Fruit fly (Drosophila melanogaster) whole organism, embryonic: ENCODE data around the gene Osi10b.

Experiments used
- CG10274 ChIP-seq: fragments of 200-800 bp; sonication (Bioruptor generic); optimal IDR thresholded peaks from 3 replicates; lab custom pipeline; 2017; ENCODE audit warnings: missing biosample characterization, mild to moderate bottlenecking, missing genetic modification characterization
- CG10959 ChIP-seq: fragments of 200-800 bp; sonication (Bioruptor generic); IDR thresholded peaks from 2 replicates; pipeline ENCODE4 v1.3.6; 2022; ENCODE audit warnings: missing biosample characterization, missing genetic modification characterization
- CG11504 ChIP-seq: fragments of 200-800 bp; sonication (Bioruptor generic); optimal IDR thresholded peaks from 3 replicates; lab custom pipeline; 2019; ENCODE audit warnings: missing biosample characterization, mild to moderate bottlenecking, missing genetic modification characterization, moderate library complexity
- CG16815 ChIP-seq: fragments of 200-800 bp; sonication (Bioruptor generic); optimal IDR thresholded peaks from 3 replicates; lab custom pipeline; 2017; ENCODE audit warnings: missing biosample characterization, mild to moderate bottlenecking, missing genetic modification characterization
- CG16863 ChIP-seq: fragments of 200-800 bp; sonication (Bioruptor generic); optimal IDR thresholded peaks from 3 replicates; lab custom pipeline; 2016; ENCODE audit warnings: missing biosample characterization, missing genetic modification characterization
- CG17328 ChIP-seq: fragments of 200-800 bp; sonication (Bioruptor generic); IDR thresholded peaks from 2 replicates; pipeline ENCODE4 v1.3.6; 2022; ENCODE audit warnings: missing biosample characterization, missing genetic modification characterization
- CG17829 ChIP-seq: fragments of 200-800 bp; optimal IDR thresholded peaks from 2 replicates; lab custom pipeline; 2019; ENCODE audit warnings: missing biosample characterization, mild to moderate bottlenecking, missing genetic modification characterization, moderate library complexity
- CG18262 ChIP-seq: fragments of 200-800 bp; optimal IDR thresholded peaks from 3 replicates; lab custom pipeline; 2019; ENCODE audit warnings: missing biosample characterization, mild to moderate bottlenecking, missing genetic modification characterization, moderate library complexity
- CG3065 ChIP-seq: fragments of 200-800 bp; sonication (Bioruptor generic); optimal IDR thresholded peaks from 2 replicates; lab custom pipeline; 2016; ENCODE audit warnings: missing biosample characterization, missing genetic modification characterization
- CG31365 ChIP-seq: fragments of 200-800 bp; sonication (Bioruptor generic); optimal IDR thresholded peaks from 2 replicates; lab custom pipeline; 2018; ENCODE audit warnings: missing biosample characterization, mild to moderate bottlenecking, missing genetic modification characterization
- CG3407 ChIP-seq: fragments of 200-800 bp; sonication (Bioruptor generic); optimal IDR thresholded peaks from 2 replicates; lab custom pipeline; 2018; ENCODE audit warnings: missing biosample characterization, mild to moderate bottlenecking, missing genetic modification characterization
- CG6175 ChIP-seq: fragments of 200-800 bp; sonication (Bioruptor generic); IDR thresholded peaks from 3 replicates; pipeline ENCODE4 v1.3.6; 2022; ENCODE audit warnings: missing biosample characterization, missing genetic modification characterization
- CG6813 ChIP-seq: fragments of 200-800 bp; sonication (Bioruptor generic); optimal IDR thresholded peaks from 2 replicates; lab custom pipeline; 2017; ENCODE audit warnings: missing biosample characterization, missing genetic modification characterization, mild to moderate bottlenecking, moderate library complexity, missing genetic modification reagents
- CG7372 ChIP-seq: fragments of 200-800 bp; sonication (Bioruptor generic); IDR thresholded peaks from 2 replicates; pipeline ENCODE4 v1.3.6; 2022; ENCODE audit warnings: missing biosample characterization, missing genetic modification characterization
- CG7839 ChIP-seq: fragments of 200-800 bp; sonication (Bioruptor generic); optimal IDR thresholded peaks from 3 replicates; lab custom pipeline; 2018; ENCODE audit warnings: missing biosample characterization, mild to moderate bottlenecking, missing genetic modification characterization, moderate library complexity
- CG8281 ChIP-seq: fragments of 200-800 bp; sonication (Bioruptor generic); optimal IDR thresholded peaks from 2 replicates; lab custom pipeline; 2018; ENCODE audit warnings: missing biosample characterization, mild to moderate bottlenecking, missing genetic modification characterization, moderate library complexity
- CG9727 ChIP-seq: fragments of 200-800 bp; sonication (Bioruptor generic); optimal IDR thresholded peaks from 3 replicates; lab custom pipeline; 2017; ENCODE audit warnings: missing biosample characterization, mild to moderate bottlenecking, missing genetic modification characterization
- D ChIP-seq, 2 experiments: fragments of 200-800 bp in 1 of 2; fragments of >200 bp in 1 of 2; sonication (Bioruptor generic) in 1 of 2; optimal IDR thresholded peaks; 2 replicates in 1 of 2; 3 replicates in 1 of 2; lab custom pipeline; 2017; ENCODE audit warnings: mild to moderate bottlenecking in 1 of 2, missing biosample characterization in 1 of 2, missing genetic modification characterization in 1 of 2, missing genetic modification reagents in 1 of 2
- Ets65A ChIP-seq: fragments of 200-800 bp; sonication (Bioruptor generic); peaks from one replicate; lab custom pipeline; 2016; ENCODE audit warnings: missing biosample characterization, missing genetic modification characterization
- HLH3B ChIP-seq: fragments of 200-800 bp; sonication (Bioruptor generic); IDR thresholded peaks from 2 replicates; pipeline ENCODE4 v1.3.6; 2022; ENCODE audit warnings: missing biosample characterization, missing genetic modification characterization
- HLH4C ChIP-seq: fragments of 200-800 bp; sonication (Bioruptor generic); IDR thresholded peaks from 3 replicates; pipeline ENCODE4 v1.3.6; 2022; ENCODE audit warnings: missing biosample characterization, missing genetic modification characterization; ENCODE audit not compliant: partially characterized antibody
- Hey ChIP-seq: fragments of 200-800 bp; sonication (Bioruptor generic); optimal IDR thresholded peaks from 3 replicates; lab custom pipeline; 2018; ENCODE audit warnings: missing biosample characterization, mild to moderate bottlenecking, missing genetic modification characterization
- Hmx ChIP-seq: fragments of 200-800 bp; sonication (Bioruptor generic); optimal IDR thresholded peaks from 2 replicates; lab custom pipeline; 2016; ENCODE audit warnings: missing biosample characterization, missing genetic modification characterization
- Lhr ChIP-seq: fragments of 200-800 bp; sonication (Bioruptor generic); optimal IDR thresholded peaks from 3 replicates; lab custom pipeline; 2017; ENCODE audit warnings: mild to moderate bottlenecking, missing biosample characterization, missing genetic modification reagents, missing genetic modification characterization
- MESR4 ChIP-seq: fragments of 200-800 bp; sonication (Bioruptor generic); optimal IDR thresholded peaks from 2 replicates; lab custom pipeline; 2018; ENCODE audit warnings: missing biosample characterization, mild to moderate bottlenecking, missing genetic modification characterization, moderate library complexity
- MTF-1 ChIP-seq: fragments of 200-800 bp; sonication (Bioruptor generic); optimal IDR thresholded peaks from 2 replicates; lab custom pipeline; 2018; ENCODE audit warnings: missing biosample characterization, mild to moderate bottlenecking, missing genetic modification characterization, borderline replicate concordance
- NC2α ChIP-seq: fragments of 200-800 bp; sonication (Bioruptor generic); optimal IDR thresholded peaks from 2 replicates; lab custom pipeline; 2016; ENCODE audit warnings: missing biosample characterization, missing genetic modification characterization
- Rfx ChIP-seq: fragments of 200-800 bp; sonication (Bioruptor generic); IDR thresholded peaks from 2 replicates; pipeline ENCODE4 v1.3.6; 2022; ENCODE audit warnings: missing biosample characterization, missing genetic modification characterization
- Sin3A ChIP-seq: fragments of >200 bp; optimal IDR thresholded peaks from 2 replicates; lab custom pipeline; 2018
- Sox100B ChIP-seq: fragments of 200-800 bp; sonication (Bioruptor generic); optimal IDR thresholded peaks from 3 replicates; lab custom pipeline; 2018; ENCODE audit warnings: missing biosample characterization, mild to moderate bottlenecking, missing genetic modification characterization
- Sox102F ChIP-seq: fragments of 200-800 bp; sonication (Bioruptor generic); optimal IDR thresholded peaks from 2 replicates; lab custom pipeline; 2018; ENCODE audit warnings: missing biosample characterization, mild to moderate bottlenecking, missing genetic modification characterization, moderate library complexity
- Stat92E ChIP-seq, 3 experiments: fragments of >200 bp in 2 of 3; fragments of 200-800 bp in 1 of 3; sonication (Bioruptor generic) in 1 of 3; optimal IDR thresholded peaks; 2 replicates each; lab custom pipeline; 2017 to 2019; ENCODE audit warnings: missing biosample characterization in 3 of 3, missing genetic modification characterization in 3 of 3, mild to moderate bottlenecking in 1 of 3, moderate library complexity in 1 of 3
- bbx ChIP-seq: fragments of 200-800 bp; sonication (Bioruptor generic); IDR thresholded peaks from 2 replicates; pipeline ENCODE4 v1.3.6; 2022; ENCODE audit warnings: missing biosample characterization, missing genetic modification characterization; ENCODE audit not compliant: partially characterized antibody
- bowl ChIP-seq: fragments of 200-800 bp; sonication (Bioruptor generic); IDR thresholded peaks from 2 replicates; pipeline ENCODE4 v1.3.6; 2022; ENCODE audit warnings: missing biosample characterization, missing genetic modification characterization
- ci ChIP-seq: fragments of 200-800 bp; sonication (Bioruptor generic); IDR thresholded peaks from 3 replicates; pipeline ENCODE4 v1.3.6; 2022; ENCODE audit warnings: missing biosample characterization, missing genetic modification characterization
- danr ChIP-seq: fragments of 200-800 bp; sonication (Bioruptor generic); IDR thresholded peaks from 2 replicates; pipeline ENCODE4 v1.3.6; 2022; ENCODE audit warnings: missing biosample characterization, missing genetic modification characterization
- en ChIP-seq: fragments of 200-800 bp; sonication (Bioruptor generic); optimal IDR thresholded peaks from 2 replicates; lab custom pipeline; 2016; ENCODE audit warnings: missing biosample characterization, missing genetic modification characterization
- ewg ChIP-seq: fragments of 200-800 bp; sonication (Bioruptor generic); optimal IDR thresholded peaks from 3 replicates; lab custom pipeline; 2017; ENCODE audit warnings: mild to moderate bottlenecking, missing biosample characterization, missing genetic modification reagents, missing genetic modification characterization
- gem ChIP-seq: fragments of 200-800 bp; sonication (Bioruptor generic); optimal IDR thresholded peaks from 2 replicates; lab custom pipeline; 2019; ENCODE audit warnings: missing biosample characterization, mild to moderate bottlenecking, missing genetic modification characterization, moderate library complexity
- klu ChIP-seq: fragments of 200-800 bp; sonication (Bioruptor generic); IDR thresholded peaks from 2 replicates; pipeline ENCODE4 v1.3.6; 2022; ENCODE audit warnings: missing biosample characterization, missing genetic modification characterization
- phol ChIP-seq: fragments of 200-800 bp; sonication (Bioruptor generic); optimal IDR thresholded peaks from 3 replicates; lab custom pipeline; 2018; ENCODE audit warnings: missing biosample characterization, mild to moderate bottlenecking, missing genetic modification characterization, moderate library complexity
- row ChIP-seq: fragments of 200-800 bp; sonication (Bioruptor generic); IDR thresholded peaks from 3 replicates; pipeline ENCODE4 v1.3.6; 2022; ENCODE audit warnings: missing biosample characterization, missing genetic modification characterization
- schlank ChIP-seq: fragments of 200-800 bp; sonication (Bioruptor generic); optimal IDR thresholded peaks from 2 replicates; lab custom pipeline; 2018; ENCODE audit warnings: missing biosample characterization, mild to moderate bottlenecking, missing genetic modification characterization
- sens ChIP-seq: fragments of 200-800 bp; sonication (Bioruptor generic); peaks from one replicate; lab custom pipeline; 2016; ENCODE audit warnings: missing biosample characterization, missing genetic modification characterization
- sob ChIP-seq: fragments of 200-800 bp; sonication (Bioruptor generic); IDR thresholded peaks from 2 replicates; pipeline ENCODE4 v1.3.6; 2022; ENCODE audit warnings: missing biosample characterization, missing genetic modification characterization
- sqz ChIP-seq: fragments of 200-800 bp; sonication (Bioruptor generic); optimal IDR thresholded peaks from 3 replicates; lab custom pipeline; 2018; ENCODE audit warnings: missing biosample characterization, mild to moderate bottlenecking, missing genetic modification characterization
- twi ChIP-seq: fragments of 200-800 bp; optimal IDR thresholded peaks from 2 replicates; lab custom pipeline; 2019; ENCODE audit warnings: missing biosample characterization, mild to moderate bottlenecking, missing genetic modification characterization, moderate library complexity
- tx ChIP-seq: fragments of 200-800 bp; sonication (Bioruptor generic); optimal IDR thresholded peaks from 2 replicates; lab custom pipeline; 2016; ENCODE audit warnings: missing biosample characterization, missing genetic modification characterization
- zf30C ChIP-seq: fragments of 200-800 bp; sonication (Bioruptor generic); optimal IDR thresholded peaks from 3 replicates; lab custom pipeline; 2018; ENCODE audit warnings: missing biosample characterization, mild to moderate bottlenecking, missing genetic modification characterization

The Osi10b gene

dm6 chr3R:6265890-6266289 is at the start of gene Osi10b:
TSS of gene Osi10b (plus strand) at chr3R:6266190.
- no peak for TF ChIP-seq Sin3A (lab: Kevin White, UChicago)
- TF ChIP-seq danr (GFP tag; lab: Robert Waterston, UW), result no peak
- TF ChIP-seq twi (tag; lab: Kevin White, UChicago), result no peak
- no peak for TF ChIP-seq bowl (GFP tag; lab: Robert Waterston, UW)
- peak; percentile 6 for TF ChIP-seq Ets65A (GFP tag; lab: Kevin White, UChicago)
- TF ChIP-seq CG3065 (GFP tag; lab: Kevin White, UChicago), result no peak
- TF ChIP-seq CG7839 (tag; lab: Kevin White, UChicago), result no peak
- TF ChIP-seq CG17328 (GFP tag; lab: Robert Waterston, UW), result no peak

dm6 chr3R:6221681-6222080 is 44.3 kb upstream of the Osi10b start, which contains the start of gene Osi4:
TSS of gene Osi4 (minus strand) at chr3R:6221781.
- TF ChIP-seq CG8281 (tag; lab: Kevin White, UChicago) (no peak), schlank (no peak), CG9727 (GFP tag; lab: Kevin White, UChicago) (no peak), CG31365 (tag; lab: Kevin White, UChicago) (no peak), klu (GFP tag; lab: Robert Waterston, UW) (no peak), CG10274 (no peak), Hmx (GFP tag; lab: Kevin White, UChicago) (no peak), sqz (GFP tag; lab: Kevin White, UChicago) (no peak), CG7372 (no peak), HLH4C (GFP tag; lab: Robert Waterston, UW) (no peak), CG6175 (GFP tag; lab: Robert Waterston, UW) (no peak), CG16815 (GFP tag; lab: Kevin White, UChicago) (no peak), bbx (GFP tag; lab: Robert Waterston, UW) (no peak), MESR4 (GFP tag; lab: Kevin White, UChicago) (no peak), Rfx (GFP tag; lab: Robert Waterston, UW) (no peak), NC2α (GFP tag; lab: Kevin White, UChicago) (no peak), CG3407 (GFP tag; lab: Kevin White, UChicago) (no peak), tx (no peak), CG16863 (no peak), Stat92E (GFP tag; optimal IDR thresholded peaks at IDR 0.05; lab: Kevin White, UChicago) (no peak)

- TF ChIP-seq HLH3B (GFP tag; lab: Robert Waterston, UW) (no peak), ci (GFP tag; lab: Robert Waterston, UW) (no peak), CG17829 (tag; lab: Kevin White, UChicago) (no peak), sob (GFP tag; lab: Robert Waterston, UW) (no peak), CG18262 (tag; lab: Kevin White, UChicago) (peak; percentile 31), phol (tag; lab: Kevin White, UChicago) (peak; percentile 26), Hey (tag; lab: Kevin White, UChicago) (no peak), CG10959 (GFP tag; lab: Robert Waterston, UW) (no peak), CG6813 (no peak), gem (tag; lab: Kevin White, UChicago) (peak; percentile 33), Lhr (no peak), Sox102F (GFP tag; lab: Kevin White, UChicago) (peak; percentile 1), ewg (GFP tag; lab: Kevin White, UChicago) (no peak), row (GFP tag; lab: Robert Waterston, UW) (0 out of 3 replicates have a peak, but pooled peaks have one; percentile 6), D (optimal IDR thresholded peaks at IDR 0.05; lab: Kevin White, UChicago) (no peak), D (GFP tag; optimal IDR thresholded peaks at IDR 0.05; lab: Kevin White, UChicago) (peak; percentile 3), CG16863 (no peak), en (GFP tag; lab: Kevin White, UChicago) (no peak), Sox100B (GFP tag; lab: Kevin White, UChicago) (peak; percentile 16), CG11504 (tag; lab: Kevin White, UChicago) (peak; percentile 40), zf30C (GFP tag; lab: Kevin White, UChicago) (no peak), tx (no peak), sens (GFP tag; lab: Kevin White, UChicago) (peak; percentile 49), MTF-1 (no peak)
These were observed 43.9 kb upstream of the Osi10b start for dm6 chr3R:6222119-6222518.
